Worm (Caenorhabditis elegans) whole organism, young adult: ENCODE data around the gene F36H1.3.

ENCODE experiments used
- F22D6.2 ChIP-seq: sonication (generic microtip); optimal IDR thresholded peaks from 2 replicates; lab custom pipeline; 2016; ENCODE audit warnings: mild to moderate bottlenecking, missing genetic modification characterization, missing compliant biosample characterization
- F49E8.2 ChIP-seq: sonication (generic microtip); optimal IDR thresholded peaks from 3 replicates; lab custom pipeline; 2017; ENCODE audit warnings: missing genetic modification characterization, mild to moderate bottlenecking, missing compliant biosample characterization, antibody characterized with exemption, moderate library complexity; ENCODE audit not compliant: insufficient read depth
- F52B5.7 ChIP-seq: sonication (generic microtip); optimal IDR thresholded peaks from 2 replicates; lab custom pipeline; 2016; ENCODE audit warnings: mild to moderate bottlenecking, missing genetic modification characterization, missing compliant biosample characterization
- F57A8.1 ChIP-seq: fragments of 200-800 bp; sonication (Bioruptor generic); optimal IDR thresholded peaks from 2 replicates; lab custom pipeline; 2018; ENCODE audit warnings: mild to moderate bottlenecking, missing genetic modification characterization, moderate library complexity, missing compliant biosample characterization
- T26A5.8 ChIP-seq: sonication (generic microtip); optimal IDR thresholded peaks from 2 replicates; lab custom pipeline; 2016; ENCODE audit warnings: missing genetic modification characterization, missing compliant biosample characterization
- Y53F4B.3 ChIP-seq: fragments of 200-800 bp; sonication (Bioruptor generic); IDR thresholded peaks from 2 replicates; pipeline ENCODE4 v1.3.6; 2022; ENCODE audit warnings: missing genetic modification reagents, missing genetic modification characterization, missing compliant biosample characterization
- ZK185.1 ChIP-seq: sonication (generic microtip); optimal IDR thresholded peaks from 2 replicates; lab custom pipeline; 2016; ENCODE audit warnings: mild to moderate bottlenecking, missing genetic modification characterization, missing compliant biosample characterization; ENCODE audit not compliant: poor library complexity, severe bottlenecking
- akir-1 ChIP-seq: fragments of 200-800 bp; sonication (Bioruptor generic); optimal IDR thresholded peaks from 2 replicates; lab custom pipeline; 2018; ENCODE audit warnings: mild to moderate bottlenecking, missing genetic modification characterization, moderate library complexity, missing compliant biosample characterization
- aptf-2 ChIP-seq: fragments of 200-800 bp; sonication (Bioruptor generic); conservative IDR thresholded peaks from 2 replicates; pipeline ENCODE4 v1.3.6; 2022; ENCODE audit warnings: missing genetic modification reagents, missing genetic modification characterization, missing compliant biosample characterization
- atf-7 ChIP-seq: sonication (generic microtip); optimal IDR thresholded peaks from 2 replicates; lab custom pipeline; 2017; ENCODE audit warnings: mild to moderate bottlenecking, missing genetic modification characterization, missing compliant biosample characterization
- athp-1 ChIP-seq: sonication (generic microtip); optimal IDR thresholded peaks from 2 replicates; lab custom pipeline; 2017; ENCODE audit warnings: mild to moderate bottlenecking, missing genetic modification characterization, missing compliant biosample characterization
- attf-6 ChIP-seq: fragments of 200-800 bp; sonication (Bioruptor generic); IDR thresholded peaks from 2 replicates; pipeline ENCODE4 v1.3.6; 2022; ENCODE audit warnings: missing genetic modification reagents, missing genetic modification characterization, missing compliant biosample characterization
- bed-1 ChIP-seq: fragments of 200-800 bp; sonication (Bioruptor generic); IDR thresholded peaks from 2 replicates; pipeline ENCODE4 v1.3.6; 2022; ENCODE audit warnings: missing genetic modification reagents, missing genetic modification characterization, missing compliant biosample characterization
- bed-2 ChIP-seq: fragments of 200-800 bp; sonication (Bioruptor generic); IDR thresholded peaks from 2 replicates; pipeline ENCODE4 v1.3.6; 2022; ENCODE audit warnings: missing genetic modification reagents, missing genetic modification characterization, missing compliant biosample characterization
- cebp-1 ChIP-seq, 2 experiments: fragments of 200-800 bp in 1 of 2; sonication (Bioruptor generic) in 1 of 2; sonication (generic microtip) in 1 of 2; IDR thresholded peaks in 1 of 2; optimal IDR thresholded peaks in 1 of 2; 2 replicates each; pipeline versions ENCODE4 v1.3.6 to Lab custom; 2017 to 2022; ENCODE audit warnings: missing compliant biosample characterization in 2 of 2, missing genetic modification characterization in 2 of 2, mild to moderate bottlenecking in 1 of 2, missing genetic modification reagents in 1 of 2, moderate library complexity in 1 of 2
- ceh-100 ChIP-seq: fragments of 200-800 bp; sonication (Bioruptor generic); IDR thresholded peaks from 2 replicates; pipeline ENCODE4 v1.3.6; 2022; ENCODE audit warnings: missing genetic modification reagents, missing genetic modification characterization, missing compliant biosample characterization
- ceh-27 ChIP-seq: fragments of 200-800 bp; sonication (Bioruptor generic); optimal IDR thresholded peaks from 2 replicates; lab custom pipeline; 2018; ENCODE audit warnings: mild to moderate bottlenecking, missing genetic modification characterization, moderate library complexity, missing compliant biosample characterization
- ceh-40 ChIP-seq: fragments of 200-800 bp; sonication (Bioruptor generic); IDR thresholded peaks from 2 replicates; pipeline ENCODE4 v1.3.6; 2022; ENCODE audit warnings: missing genetic modification characterization, missing compliant biosample characterization
- chd-7 ChIP-seq: sonication (generic microtip); optimal IDR thresholded peaks from 2 replicates; lab custom pipeline; 2016; ENCODE audit warnings: mild to moderate bottlenecking, missing genetic modification characterization, moderate library complexity, missing compliant biosample characterization
- dpff-1 ChIP-seq: sonication (generic microtip); optimal IDR thresholded peaks from 2 replicates; lab custom pipeline; 2017; ENCODE audit warnings: mild to moderate bottlenecking, missing genetic modification characterization, missing compliant biosample characterization
- egl-18 ChIP-seq: fragments of 200-800 bp; sonication (Bioruptor generic); IDR thresholded peaks from 2 replicates; pipeline ENCODE4 v1.3.6; 2022; ENCODE audit warnings: missing genetic modification reagents, missing genetic modification characterization, missing compliant biosample characterization
- egrh-3 ChIP-seq: fragments of 200-800 bp; sonication (Bioruptor generic); IDR thresholded peaks from 2 replicates; pipeline ENCODE4 v1.3.6; 2022; ENCODE audit warnings: missing genetic modification reagents, missing genetic modification characterization, missing compliant biosample characterization
- hsf-1 ChIP-seq: fragments of 200-800 bp; sonication (Bioruptor generic); IDR thresholded peaks from 2 replicates; pipeline ENCODE4 v1.3.6; 2022; ENCODE audit warnings: missing genetic modification reagents, missing genetic modification characterization, missing compliant biosample characterization
- lin-40 ChIP-seq: sonication (generic microtip); optimal IDR thresholded peaks from 2 replicates; lab custom pipeline; 2016; ENCODE audit warnings: missing genetic modification characterization, mild to moderate bottlenecking, missing compliant biosample characterization, missing genotype, missing genetic modification reagents
- lir-1 ChIP-seq: fragments of 200-800 bp; sonication (Bioruptor generic); conservative IDR thresholded peaks from 2 replicates; pipeline ENCODE4 v1.3.6; 2022; ENCODE audit warnings: missing genetic modification reagents, missing genetic modification characterization, missing compliant biosample characterization
- madf-10 ChIP-seq: sonication (generic microtip); optimal IDR thresholded peaks from 2 replicates; lab custom pipeline; 2016; ENCODE audit warnings: mild to moderate bottlenecking, missing genetic modification characterization, missing compliant biosample characterization
- madf-6 ChIP-seq: fragments of 200-800 bp; sonication (Bioruptor generic); IDR thresholded peaks from 2 replicates; pipeline ENCODE4 v1.3.6; 2022; ENCODE audit warnings: missing genetic modification reagents, missing genetic modification characterization, missing compliant biosample characterization
- mel-28 ChIP-seq: sonication (generic microtip); optimal IDR thresholded peaks from 2 replicates; lab custom pipeline; 2016; ENCODE audit warnings: borderline replicate concordance, mild to moderate bottlenecking, missing genetic modification characterization, missing compliant biosample characterization
- nfya-2 ChIP-seq: fragments of 200-800 bp; sonication (Bioruptor generic); IDR thresholded peaks from 2 replicates; pipeline ENCODE4 v1.3.6; 2022; ENCODE audit warnings: missing genetic modification reagents, missing genetic modification characterization, missing compliant biosample characterization
- nfyb-1 ChIP-seq: fragments of 200-800 bp; sonication (Bioruptor generic); IDR thresholded peaks from 2 replicates; pipeline ENCODE4 v1.3.6; 2022; ENCODE audit warnings: missing genetic modification reagents, missing genetic modification characterization, missing compliant biosample characterization
- nhr-27 ChIP-seq: fragments of 200-800 bp; sonication (Bioruptor generic); optimal IDR thresholded peaks from 2 replicates; lab custom pipeline; 2018; ENCODE audit warnings: mild to moderate bottlenecking, missing genetic modification characterization, moderate library complexity, missing compliant biosample characterization
- nhr-80 ChIP-seq: sonication (generic microtip); optimal IDR thresholded peaks from 2 replicates; lab custom pipeline; 2016; ENCODE audit warnings: missing genetic modification characterization, missing compliant biosample characterization
- pbrm-1 ChIP-seq: fragments of 200-800 bp; sonication (Bioruptor generic); IDR thresholded peaks from 2 replicates; pipeline ENCODE4 v1.3.6; 2022; ENCODE audit warnings: missing genetic modification reagents, missing genetic modification characterization, missing compliant biosample characterization
- repo-1 ChIP-seq: sonication (generic microtip); optimal IDR thresholded peaks from 2 replicates; lab custom pipeline; 2017; ENCODE audit warnings: mild to moderate bottlenecking, missing genetic modification characterization, missing compliant biosample characterization
- snpc-1.3 ChIP-seq: sonication (generic microtip); optimal IDR thresholded peaks from 2 replicates; lab custom pipeline; 2017; ENCODE audit warnings: missing genetic modification characterization, mild to moderate bottlenecking, missing compliant biosample characterization, antibody characterized with exemption, moderate library complexity, missing genotype, missing genetic modification reagents; ENCODE audit not compliant: insufficient read depth
- sptf-2 ChIP-seq: fragments of 200-800 bp; sonication (Bioruptor generic); optimal IDR thresholded peaks from 2 replicates; lab custom pipeline; 2018; ENCODE audit warnings: mild to moderate bottlenecking, missing genetic modification characterization, missing compliant biosample characterization
- tbp1 ChIP-seq: fragments of 200-800 bp; sonication (Bioruptor generic); optimal IDR thresholded peaks from 2 replicates; lab custom pipeline; 2018; ENCODE audit warnings: mild to moderate bottlenecking, missing genetic modification characterization, missing compliant biosample characterization
- tlf-1 ChIP-seq: fragments of 200-800 bp; sonication (Bioruptor generic); optimal IDR thresholded peaks from 2 replicates; lab custom pipeline; 2018; ENCODE audit warnings: mild to moderate bottlenecking, missing genetic modification characterization, missing compliant biosample characterization
- unc-130 ChIP-seq: sonication (generic microtip); optimal IDR thresholded peaks from 2 replicates; lab custom pipeline; 2016; ENCODE audit warnings: missing genetic modification reagents, missing genetic modification characterization, missing compliant biosample characterization
- unc-62 ChIP-seq: fragments of 150-350 bp; optimal IDR thresholded peaks from 2 replicates; lab custom pipeline; 2014; ENCODE audit warnings: missing biosample characterization, missing genetic modification reagents, missing genetic modification characterization
- ztf-18 ChIP-seq: sonication (generic microtip); optimal IDR thresholded peaks from 2 replicates; lab custom pipeline; 2016; ENCODE audit warnings: missing genotype, mild to moderate bottlenecking, missing genetic modification characterization, missing compliant biosample characterization
- ztf-25 ChIP-seq: fragments of 200-800 bp; sonication (Bioruptor generic); IDR thresholded peaks from 2 replicates; pipeline ENCODE4 v1.3.6; 2022; ENCODE audit warnings: missing genetic modification reagents, missing genetic modification characterization, missing compliant biosample characterization
- ztf-3 ChIP-seq: fragments of 200-800 bp; sonication (Bioruptor generic); optimal IDR thresholded peaks from 2 replicates; lab custom pipeline; 2018; ENCODE audit warnings: mild to moderate bottlenecking, missing genetic modification characterization, missing compliant biosample characterization
- ztf-6 ChIP-seq: fragments of 200-800 bp; sonication (Bioruptor generic); IDR thresholded peaks from 2 replicates; pipeline ENCODE4 v1.3.6; 2022; ENCODE audit warnings: missing genetic modification reagents, missing genetic modification characterization, missing compliant biosample characterization

The F36H1.3 gene

DNA sequence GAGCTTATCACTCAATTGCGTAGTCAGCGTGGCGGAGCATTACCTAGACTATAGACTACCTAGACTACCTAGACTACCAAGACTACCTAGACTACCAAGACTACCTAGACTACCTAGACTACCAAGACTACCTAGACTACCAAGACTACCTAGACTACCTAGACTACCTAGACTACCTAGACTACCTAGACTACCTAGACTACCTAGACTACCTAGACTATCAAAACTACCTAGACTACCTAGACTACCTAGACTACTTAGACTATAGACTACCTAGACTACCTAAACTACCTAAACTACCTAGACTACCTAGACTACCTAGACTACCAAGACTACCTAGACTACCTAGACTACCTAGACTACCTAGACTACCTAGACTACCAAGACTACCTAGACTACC is 21.0 kb downstream of the F36H1.3 start:
- TF ChIP-seq ZK185.1 (tag; lab: Kevin White, UChicago) (peak; percentile 32), ceh-27 (peak; percentile 5)

DNA sequence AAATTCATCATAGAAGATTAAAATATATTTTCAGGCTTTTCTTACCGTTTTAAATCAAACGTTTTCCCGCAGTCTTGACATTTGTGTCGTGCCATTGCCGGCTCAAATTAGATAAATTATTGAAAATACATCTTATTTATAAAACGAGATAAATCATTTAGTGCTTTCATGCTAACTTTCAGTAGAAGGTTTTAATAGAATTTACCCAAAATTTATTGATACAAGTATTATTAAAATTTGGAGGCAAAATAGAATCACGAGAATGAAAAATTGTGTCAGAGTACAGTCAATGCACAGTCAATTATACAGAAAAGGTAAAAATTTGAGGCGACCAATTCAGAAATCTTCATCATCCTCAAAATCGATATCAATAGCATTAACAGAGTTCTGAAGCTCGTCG is 28.6 kb downstream of the F36H1.3 start, which contains the start of gene Y5F2A.4:
Y5F2A.4 (minus strand) TSS at position 101 of the 400 bp plus-strand sequence.
- TF ChIP-seq bed-1 (GFP tag; lab: Robert Waterston, UW) (no peak), snpc-1.3 (tag; lab: Kevin White, UChicago) (no peak), repo-1 (no peak), attf-6 (GFP tag; lab: Robert Waterston, UW) (no peak), mel-28 (no peak), aptf-2 (GFP tag; lab: Robert Waterston, UW) (no peak), nfyb-1 (GFP tag; lab: Robert Waterston, UW) (no peak), Y53F4B.3 (GFP tag; lab: Robert Waterston, UW) (no peak)

DNA sequence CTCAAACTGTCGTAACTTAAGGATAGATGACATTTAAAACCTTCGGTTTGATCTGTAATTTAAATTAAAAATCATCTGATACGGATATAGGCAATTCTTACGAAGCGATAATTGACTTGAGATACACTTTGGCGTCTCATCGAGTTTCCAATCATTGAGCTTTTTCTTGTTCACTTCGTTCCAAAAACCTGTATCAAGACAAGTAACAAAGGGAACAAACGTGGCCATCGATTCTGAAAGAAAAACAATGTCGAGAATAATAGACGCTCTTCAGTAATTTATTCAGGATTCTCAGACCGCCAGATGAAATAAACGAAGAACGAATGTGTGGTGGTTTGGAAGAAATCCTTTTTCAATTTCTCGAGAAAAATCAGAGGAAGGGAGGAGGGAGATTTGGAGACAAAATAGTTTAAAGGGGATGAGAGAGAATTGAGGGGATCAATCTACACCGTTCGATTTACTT is 30.9 kb downstream of the F36H1.3 start, which contains the start of gene atg-7:
atg-7 (minus strand) TSS at position 233 of the 463 bp plus-strand sequence.
- TF ChIP-seq hsf-1 (GFP tag; lab: Robert Waterston, UW), result 0 out of 2 replicates have a peak, but pooled peaks have one; percentile 58
- peak; percentile 70 for TF ChIP-seq tlf-1
- peak; percentile 35 for TF ChIP-seq athp-1 (tag; lab: Kevin White, UChicago)
- TF ChIP-seq F49E8.2 (tag; lab: Kevin White, UChicago), result peak; percentile 80
- no peak for TF ChIP-seq unc-62 (GFP tag; lab: Kevin White, UChicago)
- TF ChIP-seq nhr-27, result no peak
- no peak for TF ChIP-seq F57A8.1 (GFP tag; lab: Kevin White, UChicago)
- TF ChIP-seq ceh-27, result peak; percentile 36
- TF ChIP-seq repo-1, result peak; percentile 76
- no peak for TF ChIP-seq lir-1 (GFP tag; lab: Robert Waterston, UW)
- no peak for TF ChIP-seq unc-130 (GFP tag; lab: Kevin White, UChicago)
- TF ChIP-seq bed-2 (GFP tag; lab: Robert Waterston, UW), result no peak
- no peak for TF ChIP-seq T26A5.8 (tag; lab: Kevin White, UChicago)
- TF ChIP-seq ztf-6 (GFP tag; lab: Robert Waterston, UW), result no peak
- TF ChIP-seq nfya-2 (GFP tag; lab: Robert Waterston, UW), result no peak
- no peak for TF ChIP-seq tbp1 (GFP tag; lab: Kevin White, UChicago)
- TF ChIP-seq ztf-25 (GFP tag; lab: Robert Waterston, UW), result no peak
- no peak for TF ChIP-seq egrh-3 (GFP tag; lab: Robert Waterston, UW)
- no peak for TF ChIP-seq dpff-1 (tag; lab: Kevin White, UChicago)
- TF ChIP-seq aptf-2 (GFP tag; lab: Robert Waterston, UW), result no peak; the same call in 1 of the 2 replicates
- TF ChIP-seq nhr-80 (tag; lab: Kevin White, UChicago), result no peak
- no peak for TF ChIP-seq sptf-2
- no peak for TF ChIP-seq atf-7 (tag; lab: Kevin White, UChicago)
- no peak for TF ChIP-seq madf-10 (tag; lab: Kevin White, UChicago)
- TF ChIP-seq pbrm-1 (GFP tag; lab: Robert Waterston, UW), result no peak
- TF ChIP-seq ceh-40, result no peak
- peak; percentile 39 for TF ChIP-seq madf-6 (GFP tag; lab: Robert Waterston, UW)
- no peak for TF ChIP-seq F22D6.2 (tag; lab: Kevin White, UChicago)
- TF ChIP-seq F52B5.7 (tag; lab: Kevin White, UChicago), result no peak
- TF ChIP-seq ceh-100, result no peak
- no peak for TF ChIP-seq bed-1 (GFP tag; lab: Robert Waterston, UW)
- TF ChIP-seq chd-7 (tag; lab: Kevin White, UChicago), result peak; percentile 43
- TF ChIP-seq akir-1 (GFP tag; lab: Kevin White, UChicago), result no peak
- no peak for TF ChIP-seq egl-18 (GFP tag; lab: Robert Waterston, UW)
- no peak for TF ChIP-seq cebp-1 (GFP tag; IDR thresholded peaks at IDR 0.05; lab: Robert Waterston, UW)
- TF ChIP-seq cebp-1 (tag; optimal IDR thresholded peaks at IDR 0.05; lab: Kevin White, UChicago), result peak; percentile 40
- TF ChIP-seq ztf-18, result no peak
- peak; percentile 14 for TF ChIP-seq lin-40 (tag; lab: Kevin White, UChicago)
- TF ChIP-seq ztf-3, result no peak
